Worm (Caenorhabditis elegans): ENCODE results near the gene rpl-35.

Gene rpl-35

ce11 chrIII:7896925-7897324 is 42.0 kb downstream of the rpl-35 start, which contains the start of gene ZK688.10:
ZK688.10 (minus strand) TSS chrIII:7897025.
- no peak for TF ChIP-seq nhr-25 (tag; optimal IDR thresholded peaks at IDR 0.05)
- no peak for TF ChIP-seq ztf-4 (tag; optimal IDR thresholded peaks at IDR 0.05)
- TF ChIP-seq unc-39 (tag; optimal IDR thresholded peaks at IDR 0.05), result no peak
- TF ChIP-seq tbx-2 (tag; optimal IDR thresholded peaks at IDR 0.05), result no peak
- TF ChIP-seq pqm-1 (tag; optimal IDR thresholded peaks at IDR 0.05), result no peak

- TF ChIP-seq fkh-10 (GFP tag; optimal IDR thresholded peaks at IDR 0.05) (no peak), ceh-28 (tag; optimal IDR thresholded peaks at IDR 0.05) (peak; percentile 2), tbx-2 (tag; optimal IDR thresholded peaks at IDR 0.05) (no peak), mml-1 (tag; optimal IDR thresholded peaks at IDR 0.05) (no peak), nhr-67 (tag; optimal IDR thresholded peaks at IDR 0.05) (no peak), snpc-4 (tag; optimal IDR thresholded peaks at IDR 0.05) (no peak), elt-2 (tag; optimal IDR thresholded peaks at IDR 0.05) (no peak), pqm-1 (tag; optimal IDR thresholded peaks at IDR 0.05) (no peak), fkh-2 (tag; optimal IDR thresholded peaks at IDR 0.05) (no peak), nhr-12 (tag; optimal IDR thresholded peaks at IDR 0.05) (no peak), nhr-11 (tag; optimal IDR thresholded peaks at IDR 0.05) (no peak), ceh-9 (tag; optimal IDR thresholded peaks at IDR 0.05) (no peak), ama-1 (optimal IDR thresholded peaks at IDR 0.05) (no peak), R02D3.7 (tag; optimal IDR thresholded peaks at IDR 0.05) (no peak), nhr-76 (tag; optimal IDR thresholded peaks at IDR 0.05) (peak; percentile 22), elt-1 (tag; optimal IDR thresholded peaks at IDR 0.05) (no peak), egl-5 (tag; optimal IDR thresholded peaks at IDR 0.05) (no peak), jun-1 (tag; optimal IDR thresholded peaks at IDR 0.05) (no peak), nhr-25 (tag; optimal IDR thresholded peaks at IDR 0.05) (peak; percentile 12), lsy-12 (tag; optimal IDR thresholded peaks at IDR 0.05) (no peak), unc-39 (tag; optimal IDR thresholded peaks at IDR 0.05) (no peak), nhr-23 (tag; optimal IDR thresholded peaks at IDR 0.05) (peak; percentile 71), pha-4 (tag; optimal IDR thresholded peaks at IDR 0.05) (no peak), ceh-16 (tag; optimal IDR thresholded peaks at IDR 0.05) (no peak), daf-12 (tag; optimal IDR thresholded peaks at IDR 0.05) (no peak), nfya-1 (tag; optimal IDR thresholded peaks at IDR 0.05; ENCODE audit: insufficient read depth) (no peak), ztf-4 (tag; optimal IDR thresholded peaks at IDR 0.05) (no peak), mdl-1 (tag; optimal IDR thresholded peaks at IDR 0.05) (no peak), unc-62 (GFP tag; optimal IDR thresholded peaks at IDR 0.05) (no peak), nhr-43 (tag; optimal IDR thresholded peaks at IDR 0.05; ENCODE audit: poor library complexity, severe bottlenecking) (peak; percentile 57), nhr-77 (tag; optimal IDR thresholded peaks at IDR 0.05) (no peak), zag-1 (tag; optimal IDR thresholded peaks at IDR 0.05) (no peak), nhr-237 (tag; optimal IDR thresholded peaks at IDR 0.05) (no peak), aly-2 (tag; optimal IDR thresholded peaks at IDR 0.05) (no peak), elt-3 (tag; optimal IDR thresholded peaks at IDR 0.05) (no peak), lin-15B (tag; optimal IDR thresholded peaks at IDR 0.05) (no peak), eor-1 (tag; optimal IDR thresholded peaks at IDR 0.05) (no peak), lin-39 (tag; optimal IDR thresholded peaks at IDR 0.05) (no peak)
These were observed 42.8 kb downstream of the rpl-35 start for ce11 chrIII:7897733-7898132.

ce11 chrIII:7900733-7901132 is 45.8 kb downstream of the rpl-35 start, which contains the start of gene best-24:
best-24 (plus strand) TSS chrIII:7901033.
- TF ChIP-seq elt-3 (tag; optimal IDR thresholded peaks at IDR 0.05) (no peak), aly-2 (tag; optimal IDR thresholded peaks at IDR 0.05) (no peak), lin-39 (tag; optimal IDR thresholded peaks at IDR 0.05) (no peak), nhr-23 (tag; optimal IDR thresholded peaks at IDR 0.05) (no peak), nhr-11 (tag; optimal IDR thresholded peaks at IDR 0.05) (no peak), hmg-11 (tag; optimal IDR thresholded peaks at IDR 0.05) (no peak), jun-1 (tag; optimal IDR thresholded peaks at IDR 0.05) (no peak), lin-15B (tag; optimal IDR thresholded peaks at IDR 0.05) (no peak), ZK546.5 (tag; optimal IDR thresholded peaks at IDR 0.05) (no peak), ceh-16 (tag; optimal IDR thresholded peaks at IDR 0.05) (no peak), egl-27 (tag; optimal IDR thresholded peaks at IDR 0.05) (no peak), egl-5 (tag; optimal IDR thresholded peaks at IDR 0.05) (no peak), ceh-82 (tag; optimal IDR thresholded peaks at IDR 0.05) (no peak), elt-1 (tag; optimal IDR thresholded peaks at IDR 0.05) (no peak), snpc-4 (tag; optimal IDR thresholded peaks at IDR 0.05) (no peak), ztf-4 (tag; optimal IDR thresholded peaks at IDR 0.05) (no peak)
